Worm (Caenorhabditis elegans) whole organism, L1 larva: Measurements from ENCODE around the gene cyp-13A12.
A peak's percentile ranks its signal among the peaks of the same experiment; 100 is the strongest.

ENCODE experiments used
- aly-2 ChIP-seq: fragments of 150-350 bp; optimal IDR thresholded peaks from 2 replicates; lab custom pipeline; 2014; ENCODE audit warnings: missing biosample characterization, missing genetic modification characterization
- isw-1 ChIP-seq: fragments of 200-800 bp; sonication (Bioruptor generic); IDR thresholded peaks from 2 replicates; pipeline ENCODE4 v1.3.6; 2022; ENCODE audit warnings: missing genetic modification characterization, missing compliant biosample characterization
- jun-1 ChIP-seq: fragments of 150-350 bp; optimal IDR thresholded peaks from 2 replicates; lab custom pipeline; 2014; ENCODE audit warnings: missing biosample characterization, missing genetic modification reagents, missing genetic modification characterization
- lin-13 ChIP-seq: fragments of 150-350 bp; optimal IDR thresholded peaks from 2 replicates; lab custom pipeline; 2014; ENCODE audit warnings: missing biosample characterization, missing genetic modification reagents, missing genetic modification characterization
- lin-39 ChIP-seq: fragments of 150-350 bp; optimal IDR thresholded peaks from 2 replicates; lab custom pipeline; 2014; ENCODE audit warnings: missing biosample characterization, missing genetic modification reagents, missing genetic modification characterization
- mab-9 ChIP-seq: fragments of 200-800 bp; sonication (Bioruptor generic); IDR thresholded peaks from 2 replicates; pipeline ENCODE4 v1.3.6; 2022; ENCODE audit warnings: missing genetic modification reagents, missing genetic modification characterization, missing compliant biosample characterization
- snpc-4 ChIP-seq: fragments of 150-350 bp; optimal IDR thresholded peaks from 2 replicates; lab custom pipeline; 2014; ENCODE audit warnings: missing biosample characterization, missing genetic modification characterization
- unc-62 ChIP-seq: fragments of 150-350 bp; optimal IDR thresholded peaks from 2 replicates; lab custom pipeline; 2014; ENCODE audit warnings: missing biosample characterization, missing genetic modification reagents, missing genetic modification characterization

DNA sequence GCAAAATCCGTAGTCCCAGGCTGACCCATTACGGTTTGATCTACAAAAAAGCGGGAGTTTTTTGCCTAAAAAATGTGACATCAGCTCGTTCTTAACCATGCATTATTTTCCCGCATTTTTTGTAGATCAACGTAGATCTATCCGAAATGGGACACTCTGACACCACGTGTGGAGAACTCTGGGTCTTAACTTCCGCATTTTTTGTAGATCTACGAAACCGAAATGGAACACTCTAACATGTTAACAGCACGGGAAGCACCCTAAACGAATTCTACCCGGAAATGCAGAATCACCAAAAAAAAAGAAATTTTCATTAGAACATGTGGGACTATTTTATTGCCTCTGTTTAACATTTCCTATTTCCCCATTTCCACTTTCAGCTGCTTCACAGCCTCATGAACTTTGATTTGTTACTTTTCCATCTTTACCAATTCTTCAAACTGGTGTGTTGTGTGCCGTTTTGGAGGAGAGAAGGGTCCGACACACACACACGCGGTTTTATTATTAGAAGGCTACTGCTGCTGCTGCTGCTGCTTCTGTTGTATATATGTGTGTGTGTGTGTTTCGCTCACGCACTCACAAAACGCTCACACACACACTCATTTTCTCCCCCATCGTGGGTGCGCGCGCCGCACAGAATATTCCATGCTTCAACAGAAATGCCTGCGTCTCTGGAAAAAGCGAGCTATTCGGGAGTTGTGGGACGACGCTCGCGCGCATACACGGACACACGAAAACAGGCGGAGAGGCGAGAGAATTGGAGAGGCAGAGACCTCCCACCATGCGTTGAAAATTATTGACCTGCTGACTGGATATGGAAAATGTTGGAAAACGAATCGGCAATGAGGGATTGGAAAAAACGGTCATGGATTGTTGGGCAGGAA is 43.8 kb downstream of the cyp-13A12 start:
- TF ChIP-seq lin-39 (tag; lab: Kevin White, UChicago) (no peak), snpc-4 (tag; lab: Kevin White, UChicago) (peak; percentile 32), isw-1 (GFP tag; lab: Robert Waterston, UW) (peak; percentile 62), jun-1 (peak; percentile 88), aly-2 (tag; lab: Kevin White, UChicago) (no peak), mab-9 (GFP tag; lab: Robert Waterston, UW) (no peak), unc-62 (GFP tag; lab: Kevin White, UChicago) (no peak), lin-13 (GFP tag; lab: Kevin White, UChicago) (peak; percentile 86)
